Worm (Caenorhabditis elegans): ENCODE data around the gene ocr-1.

Gene ocr-1

ce11 chrV:10792775-10793174 is 28.6 kb downstream of the ocr-1 start, which contains the start of gene D1054.10:
D1054.10 (minus strand) TSS chrV:10792875.
- TF ChIP-seq ztf-18 (tag; optimal IDR thresholded peaks at IDR 0.05): no peak
- TF ChIP-seq madf-3 (GFP tag; IDR thresholded peaks at IDR 0.05): no peak
- no peak for TF ChIP-seq ekl-4 (GFP tag; IDR thresholded peaks at IDR 0.05)
- no peak for TF ChIP-seq F33H1.4 (GFP tag; IDR thresholded peaks at IDR 0.05)
- no peak for TF ChIP-seq madf-6 (GFP tag; IDR thresholded peaks at IDR 0.05)
- no peak for TF ChIP-seq repo-1 (tag; optimal IDR thresholded peaks at IDR 0.05)
- TF ChIP-seq egrh-3 (GFP tag; IDR thresholded peaks at IDR 0.05): no peak
- no peak for TF ChIP-seq dpff-1 (tag; optimal IDR thresholded peaks at IDR 0.05)
- TF ChIP-seq dpl-1 (GFP tag; optimal IDR thresholded peaks at IDR 0.05): no peak
- no peak for TF ChIP-seq C06A6.2 (GFP tag; conservative IDR thresholded peaks at IDR 0.05)
- TF ChIP-seq egl-18 (GFP tag; IDR thresholded peaks at IDR 0.05): no peak

DNA sequence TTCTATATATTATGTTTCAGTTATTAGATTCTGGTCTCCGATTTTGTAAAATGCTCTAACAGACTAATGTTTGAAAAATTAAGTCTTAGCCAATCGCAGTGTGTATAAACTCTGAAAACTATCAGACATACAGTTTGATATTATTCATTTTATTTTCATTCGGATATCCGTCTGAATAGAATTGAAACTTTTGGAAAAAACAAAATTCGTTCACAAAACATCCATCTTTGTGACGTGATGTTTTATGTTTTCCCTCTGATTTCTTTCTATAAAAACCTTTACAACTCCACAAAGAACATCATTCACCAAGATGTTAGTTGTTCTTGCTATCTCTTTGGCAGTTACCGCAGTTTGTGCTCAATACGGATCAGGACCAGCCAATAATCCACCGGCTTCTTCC is 29.3 kb downstream of the ocr-1 start, which contains the start of gene ule-3:
TSS of gene ule-3 (plus strand) at position 301 of the 400 bp plus-strand sequence.
- TF ChIP-seq F57A8.1 (GFP tag; optimal IDR thresholded peaks at IDR 0.05): no peak
- no peak for TF ChIP-seq hlh-12 (tag; optimal IDR thresholded peaks at IDR 0.05)
- TF ChIP-seq lir-1 (GFP tag; conservative IDR thresholded peaks at IDR 0.05): no peak

DNA sequence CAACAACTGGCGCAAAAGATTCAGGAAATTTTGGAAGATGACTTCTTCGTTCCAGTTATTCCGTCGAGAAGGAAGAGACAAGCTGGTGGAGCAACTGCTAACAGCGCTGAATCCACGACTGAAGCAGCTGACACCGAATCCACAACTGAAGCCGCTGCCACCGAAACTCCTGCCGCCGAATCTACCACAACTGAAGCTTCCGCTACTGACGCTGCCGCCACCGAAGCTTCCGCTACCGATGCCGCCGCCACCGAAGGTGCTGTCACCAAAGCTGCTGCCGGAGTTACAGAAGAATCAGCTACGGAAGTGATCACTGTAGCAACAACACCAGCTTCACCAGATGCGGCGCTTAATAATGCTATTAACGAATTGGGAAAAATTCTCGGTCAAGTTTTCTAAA is 30.3 kb downstream of the ocr-1 start:
- no peak for TF ChIP-seq lin-35 (GFP tag; optimal IDR thresholded peaks at IDR 0.05)
- TF ChIP-seq ccch-3 (GFP tag; optimal IDR thresholded peaks at IDR 0.05): no peak
- no peak for TF ChIP-seq somi-1 (GFP tag; optimal IDR thresholded peaks at IDR 0.05)
- TF ChIP-seq C17E4.6 (GFP tag; IDR thresholded peaks at IDR 0.05): no peak
- TF ChIP-seq unc-62 (GFP tag; optimal IDR thresholded peaks at IDR 0.05): no peak
- peak; percentile 56; the same call in 1 of the 2 replicates for TF ChIP-seq egrh-3 (GFP tag; IDR thresholded peaks at IDR 0.05)
- TF ChIP-seq ceh-58 (GFP tag; IDR thresholded peaks at IDR 0.05): 0 out of 2 replicates have a peak, but pooled peaks have one; percentile 61
- TF ChIP-seq tbp1 (GFP tag; optimal IDR thresholded peaks at IDR 0.05): no peak
- TF ChIP-seq nfya-2 (GFP tag; IDR thresholded peaks at IDR 0.05): no peak
- TF ChIP-seq F55B11.4 (tag; optimal IDR thresholded peaks at IDR 0.05; ENCODE audit: borderline replicate concordance, insufficient read depth): no peak
- TF ChIP-seq F23B12.7 (tag; optimal IDR thresholded peaks at IDR 0.05; ENCODE audit: insufficient read depth): no peak
- TF ChIP-seq tlf-1 (GFP tag; optimal IDR thresholded peaks at IDR 0.05): no peak
- no peak for TF ChIP-seq K11D2.4 (GFP tag; IDR thresholded peaks at IDR 0.05)
- TF ChIP-seq ztf-28 (GFP tag; IDR thresholded peaks at IDR 0.05): no peak
- TF ChIP-seq T07F8.4 (tag; optimal IDR thresholded peaks at IDR 0.05): no peak
- no peak for TF ChIP-seq hsf-1 (GFP tag; IDR thresholded peaks at IDR 0.05)
- TF ChIP-seq F49E8.2 (tag; optimal IDR thresholded peaks at IDR 0.05; ENCODE audit: insufficient read depth): no peak
- TF ChIP-seq ztf-18 (tag; optimal IDR thresholded peaks at IDR 0.05): no peak
- TF ChIP-seq let-607 (tag; optimal IDR thresholded peaks at IDR 0.05): no peak
- TF ChIP-seq F37B4.10 (GFP tag; IDR thresholded peaks at IDR 0.05): no peak
- no peak for TF ChIP-seq F10E7.11 (tag; optimal IDR thresholded peaks at IDR 0.05)
- TF ChIP-seq attf-3 (GFP tag; conservative IDR thresholded peaks at IDR 0.05): 0 out of 2 replicates have a peak, but pooled peaks have one; percentile 31
- no peak for TF ChIP-seq F33H1.4 (GFP tag; IDR thresholded peaks at IDR 0.05)
- TF ChIP-seq bed-2 (GFP tag; IDR thresholded peaks at IDR 0.05): no peak
- no peak for TF ChIP-seq atf-7 (tag; optimal IDR thresholded peaks at IDR 0.05)
- TF ChIP-seq ceh-91 (GFP tag; IDR thresholded peaks at IDR 0.05): no peak

Measured in whole organism, young adult.